Worm (Caenorhabditis elegans) whole organism, L1 larva: ENCODE results near the gene aco-2.
A peak's percentile ranks its signal among the peaks of the same experiment; 100 is the strongest.

Experiments
- aly-2 ChIP-seq: fragments of 150-350 bp; optimal IDR thresholded peaks from 2 replicates; lab custom pipeline; 2014; ENCODE audit warnings: missing biosample characterization, missing genetic modification characterization
- dsc-1 ChIP-seq: sonication (generic microtip); optimal IDR thresholded peaks from 2 replicates; lab custom pipeline; 2016; ENCODE audit warnings: mild to moderate bottlenecking, missing genetic modification characterization, missing compliant biosample characterization
- efl-1 ChIP-seq, 4 experiments: fragments of 150-350 bp; optimal IDR thresholded peaks in 3 of 4; peaks in 1 of 4; 1 replicate in 1 of 4; 2 replicates in 3 of 4; lab custom pipeline; 2014; ENCODE audit warnings: missing biosample characterization in 2 of 4, missing genetic modification characterization in 2 of 4, missing genetic modification reagents in 2 of 4
- efl-3 ChIP-seq: fragments of 200-800 bp; sonication (Bioruptor generic); optimal IDR thresholded peaks from 2 replicates; lab custom pipeline; 2018; ENCODE audit warnings: mild to moderate bottlenecking, missing genetic modification characterization, missing compliant biosample characterization
- egl-13 ChIP-seq: sonication (generic microtip); optimal IDR thresholded peaks from 2 replicates; lab custom pipeline; 2016; ENCODE audit warnings: missing genotype, missing genetic modification reagents, missing genetic modification characterization, missing compliant biosample characterization
- lin-14 ChIP-seq: fragments of 200-800 bp; sonication (Bioruptor generic); optimal IDR thresholded peaks from 2 replicates; lab custom pipeline; 2018; ENCODE audit warnings: mild to moderate bottlenecking, missing genetic modification characterization, moderate library complexity, missing compliant biosample characterization
- mab-9 ChIP-seq: fragments of 200-800 bp; sonication (Bioruptor generic); IDR thresholded peaks from 2 replicates; pipeline ENCODE4 v1.3.6; 2022; ENCODE audit warnings: missing genetic modification reagents, missing genetic modification characterization, missing compliant biosample characterization
- nhr-11 ChIP-seq: fragments of 150-350 bp; optimal IDR thresholded peaks from 2 replicates; lab custom pipeline; 2014; ENCODE audit warnings: missing biosample characterization, missing genetic modification characterization
- pag-3 ChIP-seq: sonication (generic microtip); optimal IDR thresholded peaks from 2 replicates; lab custom pipeline; 2017; ENCODE audit warnings: missing genetic modification characterization, mild to moderate bottlenecking, missing compliant biosample characterization, antibody characterized with exemption, borderline replicate concordance; ENCODE audit not compliant: insufficient read depth
- pax-3 ChIP-seq: fragments of 200-800 bp; sonication (Bioruptor generic); optimal IDR thresholded peaks from 2 replicates; lab custom pipeline; 2018; ENCODE audit warnings: mild to moderate bottlenecking, missing genetic modification characterization, moderate library complexity, missing compliant biosample characterization
- rnt-1 ChIP-seq: sonication (generic microtip); optimal IDR thresholded peaks from 2 replicates; lab custom pipeline; 2016; ENCODE audit warnings: mild to moderate bottlenecking, missing genetic modification characterization, moderate library complexity, missing compliant biosample characterization
- vab-15 ChIP-seq: sonication (generic microtip); optimal IDR thresholded peaks from 2 replicates; lab custom pipeline; 2017; ENCODE audit warnings: missing genotype, mild to moderate bottlenecking, missing genetic modification characterization, missing compliant biosample characterization
- xbp-1 ChIP-seq: sonication (generic microtip); optimal IDR thresholded peaks from 2 replicates; lab custom pipeline; 2016; ENCODE audit warnings: missing genetic modification characterization, missing compliant biosample characterization
- zip-4 ChIP-seq: fragments of 200-800 bp; sonication (Bioruptor generic); optimal IDR thresholded peaks from 2 replicates; lab custom pipeline; 2018; ENCODE audit warnings: mild to moderate bottlenecking, missing genetic modification characterization, moderate library complexity, missing compliant biosample characterization

aco-2 gene

ce11 chrIII:8020823-8021332 lies 47.4 kb downstream of the aco-2 start, which contains the start of gene lin-36 (continued):
- TF ChIP-seq pax-3: peak; percentile 9
- TF ChIP-seq egl-13 (tag; lab: Kevin White, UChicago): peak; percentile 44
- TF ChIP-seq vab-15 (tag; lab: Kevin White, UChicago): peak; percentile 64
- TF ChIP-seq mab-9 (GFP tag; lab: Robert Waterston, UW): peak; percentile 52; the same call in 1 of the 2 replicates
- no peak for TF ChIP-seq efl-3 (GFP tag; lab: Kevin White, UChicago)
- peak; percentile 86 to 91 for TF ChIP-seq efl-1 (optimal IDR thresholded peaks at IDR 0.05; lab: Kevin White, UChicago)
- TF ChIP-seq efl-1 (GFP tag; optimal IDR thresholded peaks at IDR 0.05 in 1 of 2; lab: Kevin White, UChicago): peak; percentile 87 to 99
- peak; percentile 79 for TF ChIP-seq xbp-1 (tag; lab: Kevin White, UChicago)
- TF ChIP-seq zip-4 (GFP tag; lab: Kevin White, UChicago): peak; percentile 38
- TF ChIP-seq nhr-11: no peak

- peak; percentile 53 for TF ChIP-seq dsc-1 (tag; lab: Kevin White, UChicago)
- TF ChIP-seq aly-2 (tag; lab: Kevin White, UChicago): no peak
- TF ChIP-seq pag-3 (tag; lab: Kevin White, UChicago): peak; percentile 86
- peak; percentile 61 for TF ChIP-seq lin-14 (GFP tag; lab: Kevin White, UChicago)
- TF ChIP-seq rnt-1 (tag; lab: Kevin White, UChicago): peak; percentile 26
Measured at ce11 chrIII:8022077-8022476, 48.6 kb downstream of the aco-2 start, which contains the start of gene F44B9.2. TSS of gene F44B9.2 (plus strand) at chrIII:8022463.
